Fruit fly (Drosophila melanogaster) whole organism, prepupa: ENCODE results near the gene CG5377.

Source experiments
- CG10631 ChIP-seq: fragments of 200-800 bp; sonication (Bioruptor generic); optimal IDR thresholded peaks from 2 replicates; lab custom pipeline; 2016; ENCODE audit warnings: missing biosample characterization, missing genetic modification characterization
- CG10669 ChIP-seq: fragments of 200-800 bp; sonication (Bioruptor generic); optimal IDR thresholded peaks from 3 replicates; lab custom pipeline; 2018; ENCODE audit warnings: missing biosample characterization, mild to moderate bottlenecking, missing genetic modification characterization, moderate library complexity
- CG11294 ChIP-seq: fragments of 200-800 bp; sonication (Bioruptor generic); IDR thresholded peaks from 2 replicates; pipeline ENCODE4 v1.3.6; 2022; ENCODE audit warnings: missing biosample characterization, missing genetic modification characterization
- CG16779 ChIP-seq: fragments of 200-800 bp; sonication (Bioruptor generic); optimal IDR thresholded peaks from 3 replicates; lab custom pipeline; 2017; ENCODE audit warnings: missing biosample characterization, mild to moderate bottlenecking, missing genetic modification characterization
- CG3919 ChIP-seq: fragments of 200-800 bp; sonication (Bioruptor generic); optimal IDR thresholded peaks from 3 replicates; lab custom pipeline; 2016; ENCODE audit warnings: missing biosample characterization, missing genetic modification characterization
- CG6854 ChIP-seq: fragments of 200-800 bp; sonication (Bioruptor generic); optimal IDR thresholded peaks from 2 replicates; lab custom pipeline; 2017; ENCODE audit warnings: missing biosample characterization, mild to moderate bottlenecking, missing genetic modification characterization
- CG8319 ChIP-seq: fragments of 200-800 bp; sonication (Bioruptor generic); optimal IDR thresholded peaks from 3 replicates; lab custom pipeline; 2016; ENCODE audit warnings: missing biosample characterization, missing genetic modification characterization
- Eip75B ChIP-seq: fragments of 200-800 bp; sonication (Bioruptor generic); optimal IDR thresholded peaks from 3 replicates; lab custom pipeline; 2016; ENCODE audit warnings: missing biosample characterization, missing genetic modification characterization
- Ets21C ChIP-seq: fragments of 200-800 bp; sonication (Bioruptor generic); optimal IDR thresholded peaks from 3 replicates; lab custom pipeline; 2016; ENCODE audit warnings: missing biosample characterization, missing genetic modification characterization
- Hr39 ChIP-seq: fragments of 200-800 bp; sonication (Bioruptor generic); optimal IDR thresholded peaks from 2 replicates; lab custom pipeline; 2016; ENCODE audit warnings: missing biosample characterization, missing genetic modification characterization
- Sox102F ChIP-seq: fragments of 200-800 bp; sonication (Bioruptor generic); optimal IDR thresholded peaks from 2 replicates; lab custom pipeline; 2016; ENCODE audit warnings: missing biosample characterization, mild to moderate bottlenecking, missing genetic modification characterization
- achi ChIP-seq: fragments of 200-800 bp; sonication (Bioruptor generic); optimal IDR thresholded peaks from 3 replicates; lab custom pipeline; 2016; ENCODE audit warnings: missing biosample characterization, missing genetic modification characterization
- dac ChIP-seq: fragments of 200-800 bp; sonication (Bioruptor generic); optimal IDR thresholded peaks from 2 replicates; lab custom pipeline; 2017; ENCODE audit warnings: missing biosample characterization, mild to moderate bottlenecking, missing genetic modification characterization

DNA sequence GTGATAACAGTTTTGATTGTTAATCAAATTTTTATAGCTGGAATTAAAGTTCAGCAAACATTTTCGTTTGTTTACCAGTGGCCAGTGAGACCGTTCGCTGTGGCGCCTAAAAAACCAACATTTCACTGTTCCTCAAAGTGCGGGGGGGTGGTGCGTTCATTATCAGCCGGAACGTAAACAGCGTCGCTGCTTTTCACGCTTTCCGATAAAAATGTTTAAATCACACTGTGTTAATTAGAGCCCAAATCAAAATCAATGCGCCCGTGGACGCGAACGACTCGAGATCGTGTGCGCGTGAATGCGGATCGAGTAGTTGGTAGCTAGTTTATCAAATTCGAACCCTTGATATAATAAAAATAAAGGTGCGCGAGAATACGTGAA, 20.1 kb downstream of the CG5377 start, which contains the start of gene CG34376:
- TF ChIP-seq CG10669 (GFP tag; lab: Kevin White, UChicago) (no peak), CG6854 (GFP tag; lab: Kevin White, UChicago) (peak; percentile 63), dac (GFP tag; lab: Kevin White, UChicago) (no peak), Eip75B (no peak), CG11294 (no peak), Hr39 (GFP tag; lab: Kevin White, UChicago) (no peak), CG3919 (peak; percentile 18), achi (GFP tag; lab: Kevin White, UChicago) (peak; percentile 24), Sox102F (GFP tag; lab: Kevin White, UChicago) (no peak), CG10631 (GFP tag; lab: Kevin White, UChicago) (peak; percentile 25), Ets21C (no peak), CG8319 (GFP tag; lab: Kevin White, UChicago) (no peak), CG16779 (tag; lab: Kevin White, UChicago) (no peak)
